Fruit fly (Drosophila melanogaster): ENCODE results near the gene CG17159.

Gene CG17159

dm6 chrX:23035766-23036165, 56.7 kb downstream of the CG17159 start, which contains the start of gene CG12061:
Gene CG12061, plus strand, starts transcription at chrX:23036066.
- TF ChIP-seq klu (GFP tag; IDR thresholded peaks at IDR 0.05) = no peak
